Worm (Caenorhabditis elegans) whole organism, early embryonic: ENCODE data around the gene Y38F1A.7.

Source experiments
- B0310.2 ChIP-seq: sonication (generic microtip); optimal IDR thresholded peaks from 2 replicates; lab custom pipeline; 2016; ENCODE audit warnings: mild to moderate bottlenecking, missing genetic modification characterization, missing compliant biosample characterization
- F13C5.2 ChIP-seq: sonication (generic microtip); optimal IDR thresholded peaks from 2 replicates; lab custom pipeline; 2017; ENCODE audit warnings: mild to moderate bottlenecking, missing genetic modification characterization, inconsistent platforms, missing compliant biosample characterization
- aly-1 ChIP-seq: sonication (generic microtip); optimal IDR thresholded peaks from 2 replicates; lab custom pipeline; 2016; ENCODE audit warnings: missing genetic modification characterization, missing compliant biosample characterization
- ama-1 ChIP-seq: fragments of 150-350 bp; optimal IDR thresholded peaks from 2 replicates; lab custom pipeline; 2014
- ceh-36 ChIP-seq: sonication (generic microtip); optimal IDR thresholded peaks from 2 replicates; lab custom pipeline; 2016; ENCODE audit warnings: missing genetic modification characterization, inconsistent platforms, missing compliant biosample characterization
- flt-1 ChIP-seq: fragments of 200-800 bp; sonication (Bioruptor generic); IDR thresholded peaks from 2 replicates; pipeline ENCODE4 v1.3.6; 2022; ENCODE audit warnings: missing genetic modification characterization, missing compliant biosample characterization
- hmbx-1 ChIP-seq: sonication (generic microtip); optimal IDR thresholded peaks from 2 replicates; lab custom pipeline; 2016; ENCODE audit warnings: mild to moderate bottlenecking, missing genetic modification characterization, missing compliant biosample characterization
- hnd-1 ChIP-seq: sonication (generic microtip); optimal IDR thresholded peaks from 2 replicates; lab custom pipeline; 2016; ENCODE audit warnings: missing genetic modification characterization, missing compliant biosample characterization
- sea-1 ChIP-seq: fragments of 200-800 bp; sonication (Bioruptor generic); conservative IDR thresholded peaks from 2 replicates; pipeline ENCODE4 v1.3.6; 2022; ENCODE audit warnings: missing genetic modification characterization, missing compliant biosample characterization
- tbx-37 ChIP-seq: fragments of 200-800 bp; sonication (Bioruptor generic); conservative IDR thresholded peaks from 2 replicates; pipeline ENCODE4 v1.3.6; 2022; ENCODE audit warnings: missing genetic modification reagents, missing genetic modification characterization, missing compliant biosample characterization
- tra-4 ChIP-seq: sonication (generic microtip); optimal IDR thresholded peaks from 2 replicates; lab custom pipeline; 2017; ENCODE audit warnings: missing genetic modification characterization, missing compliant biosample characterization

DNA sequence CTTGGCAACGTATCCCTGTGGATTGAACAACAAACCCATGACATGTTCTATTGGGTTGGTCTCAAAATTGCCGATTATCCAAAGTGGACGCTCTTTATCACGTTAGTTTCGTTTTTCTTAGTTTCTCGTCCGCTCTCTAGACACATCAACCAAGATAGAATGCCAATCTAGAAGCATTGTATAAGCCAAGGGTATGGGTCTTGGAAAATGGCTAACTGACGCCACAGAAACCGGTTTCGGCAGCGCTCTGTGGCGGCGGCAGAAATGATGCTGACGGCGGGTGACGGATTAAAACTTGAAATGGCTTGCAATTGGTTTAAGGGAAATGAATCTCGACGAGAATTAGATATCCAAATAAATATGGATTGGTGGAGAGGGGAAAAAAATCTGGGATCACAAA, 32.0 kb downstream of the Y38F1A.7 start:
- TF ChIP-seq flt-1 (no peak), sea-1 (GFP tag; lab: Robert Waterston, UW) (no peak), hnd-1 (tag; lab: Kevin White, UChicago) (no peak), ama-1 (no peak), B0310.2 (tag; lab: Kevin White, UChicago) (no peak), F13C5.2 (no peak), aly-1 (tag; lab: Kevin White, UChicago) (no peak), ceh-36 (no peak), tra-4 (tag; lab: Kevin White, UChicago) (no peak), hmbx-1 (tag; lab: Kevin White, UChicago) (no peak), tbx-37 (GFP tag; lab: Robert Waterston, UW) (no peak)
